Worm (Caenorhabditis elegans) whole organism, mixed stage, embryonic: ENCODE measurements around the gene srx-60.

Source experiments
- blmp-1 ChIP-seq: fragments of 150-350 bp; optimal IDR thresholded peaks from 2 replicates; lab custom pipeline; 2014; ENCODE audit warnings: missing biosample characterization, missing genetic modification characterization
- elt-3 ChIP-seq: fragments of 150-350 bp; optimal IDR thresholded peaks from 2 replicates; lab custom pipeline; 2014; ENCODE audit warnings: missing biosample characterization, missing genetic modification characterization
- flh-1 ChIP-seq: fragments of 200-800 bp; sonication (Bioruptor generic); optimal IDR thresholded peaks from 2 replicates; lab custom pipeline; 2018; ENCODE audit warnings: mild to moderate bottlenecking, missing genetic modification characterization, moderate library complexity, missing compliant biosample characterization
- mep-1 ChIP-seq: fragments of 150-350 bp; optimal IDR thresholded peaks from 2 replicates; lab custom pipeline; 2017; ENCODE audit warnings: missing biosample characterization, missing genetic modification reagents, missing genetic modification characterization, inconsistent platforms
- nhr-12 ChIP-seq: fragments of 150-350 bp; optimal IDR thresholded peaks from 2 replicates; lab custom pipeline; 2014; ENCODE audit warnings: missing biosample characterization, missing genetic modification characterization
- nhr-28 ChIP-seq: fragments of 150-350 bp; optimal IDR thresholded peaks from 2 replicates; lab custom pipeline; 2014; ENCODE audit warnings: missing biosample characterization, missing genetic modification characterization
- tbx-8 ChIP-seq: fragments of 200-800 bp; sonication (Bioruptor generic); optimal IDR thresholded peaks from 2 replicates; lab custom pipeline; 2018; ENCODE audit warnings: mild to moderate bottlenecking, missing genetic modification characterization, moderate library complexity, missing compliant biosample characterization
- unc-62 ChIP-seq: fragments of 150-350 bp; optimal IDR thresholded peaks from 2 replicates; lab custom pipeline; 2014; ENCODE audit warnings: missing biosample characterization, missing genetic modification reagents, missing genetic modification characterization

DNA sequence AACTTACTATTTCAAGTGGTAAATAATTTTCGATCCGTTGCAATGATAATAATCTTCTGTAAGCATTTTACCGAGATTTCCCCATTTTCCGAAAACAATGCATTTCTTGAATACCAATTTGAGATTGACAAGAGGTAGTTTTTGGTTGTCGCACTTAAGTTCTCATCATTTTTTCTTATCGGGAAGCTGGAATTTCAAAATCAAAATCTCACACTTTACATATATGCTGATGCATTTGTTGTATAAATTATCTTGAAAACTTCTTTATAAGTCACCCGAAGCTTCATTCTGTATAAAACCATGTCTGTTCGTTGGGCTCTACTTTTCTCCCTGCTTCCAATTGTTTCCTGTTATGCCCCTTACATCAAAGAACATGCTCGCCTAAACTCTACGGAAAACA, 50.7 kb downstream of the srx-60 start, which contains the start of gene try-11:
- TF ChIP-seq elt-3 (tag; lab: Kevin White, UChicago) (no peak), nhr-12 (tag; lab: Kevin White, UChicago) (no peak), unc-62 (GFP tag; lab: Kevin White, UChicago) (no peak), mep-1 (tag; lab: Kevin White, UChicago) (no peak), flh-1 (GFP tag; lab: Kevin White, UChicago) (no peak), tbx-8 (GFP tag; lab: Kevin White, UChicago) (no peak), blmp-1 (tag; lab: Kevin White, UChicago) (no peak), nhr-28 (tag; lab: Kevin White, UChicago) (no peak)
